Worm (Caenorhabditis elegans): ENCODE measurements around the gene F17C11.26.

F17C11.26 gene

DNA sequence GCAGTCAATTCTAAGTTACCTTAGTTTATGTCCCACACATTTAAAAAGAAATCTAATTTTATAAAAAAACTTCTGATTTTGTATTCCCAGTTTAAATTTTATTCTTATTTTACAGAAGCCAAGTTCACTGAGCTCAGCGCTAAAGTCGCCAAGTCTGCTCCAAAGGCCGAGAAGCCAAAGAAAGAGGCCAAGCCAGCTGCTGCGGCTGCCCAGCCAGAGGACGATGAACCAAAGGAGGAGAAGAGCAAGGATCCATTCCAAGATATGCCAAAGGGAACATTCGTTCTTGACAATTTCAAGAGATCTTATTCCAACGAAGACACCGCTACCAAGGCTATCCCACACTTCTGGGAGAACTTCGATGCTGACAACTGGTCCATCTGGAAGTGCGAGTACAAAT is 25.6 kb downstream of the F17C11.26 start:
- no peak for TF ChIP-seq W03F9.2 (tag; optimal IDR thresholded peaks at IDR 0.05)
- no peak for TF ChIP-seq him-1 (tag; optimal IDR thresholded peaks at IDR 0.05)
- TF ChIP-seq dao-5 (tag; optimal IDR thresholded peaks at IDR 0.05) = no peak

DNA sequence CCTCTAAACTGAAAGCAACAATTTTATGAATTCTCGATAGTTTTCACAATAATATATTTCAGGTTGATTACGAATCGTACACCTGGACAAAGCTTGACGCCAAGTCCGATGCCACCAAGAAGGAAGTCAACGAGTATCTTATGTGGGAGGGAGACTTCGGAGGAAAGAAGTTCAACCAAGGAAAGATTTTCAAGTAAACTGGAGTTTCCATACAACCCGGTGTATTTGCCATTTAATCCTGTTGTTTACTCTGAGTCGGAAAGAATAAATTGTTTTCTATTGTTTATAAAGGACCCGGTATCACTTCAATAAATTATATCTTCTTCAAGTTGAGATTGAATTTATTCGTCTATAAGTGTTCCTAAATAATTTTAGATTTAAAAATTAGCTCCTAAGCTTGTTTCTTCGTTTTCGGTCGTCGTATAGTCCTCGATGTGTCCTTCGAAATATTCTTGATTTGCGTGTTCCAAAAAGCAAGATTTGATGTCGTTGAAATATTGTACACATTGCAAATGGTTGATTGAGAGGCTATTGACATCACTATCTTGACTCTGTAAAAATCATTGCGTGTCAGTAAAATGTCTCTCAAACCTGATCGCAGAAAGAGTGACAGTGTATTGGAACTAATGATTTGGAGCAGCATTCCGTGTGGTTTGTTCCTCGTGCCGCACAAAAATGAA is 26.5 kb downstream of the F17C11.26 start:
- TF ChIP-seq him-1 (tag; optimal IDR thresholded peaks at IDR 0.05) = no peak
- TF ChIP-seq W03F9.2 (tag; optimal IDR thresholded peaks at IDR 0.05) = no peak
- TF ChIP-seq dao-5 (tag; optimal IDR thresholded peaks at IDR 0.05) = no peak

DNA sequence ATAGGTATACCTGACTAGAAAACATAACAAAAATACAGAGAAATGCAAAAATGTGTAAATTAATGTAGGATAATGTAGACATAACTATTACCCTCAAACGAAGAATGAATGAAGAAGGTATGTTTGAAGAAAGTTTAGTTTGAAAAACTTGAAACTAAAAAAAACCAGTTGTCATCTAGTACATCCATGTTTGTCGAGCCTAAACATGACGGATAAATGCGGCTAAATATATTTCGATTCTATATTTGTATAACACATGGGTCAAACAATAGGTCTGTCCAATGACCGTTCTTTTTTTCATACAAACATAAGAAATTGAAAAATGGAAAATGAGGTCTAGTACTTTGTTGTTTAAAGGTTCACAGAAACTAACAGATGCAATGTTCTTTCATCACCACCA is 28.8 kb downstream of the F17C11.26 start, which contains the start of gene F17C11.22:
TSS of gene F17C11.22 (minus strand) at position 101 of the 400 bp plus-strand sequence.
- TF ChIP-seq him-1 (tag; optimal IDR thresholded peaks at IDR 0.05) (no peak), dao-5 (tag; optimal IDR thresholded peaks at IDR 0.05) (no peak), W03F9.2 (tag; optimal IDR thresholded peaks at IDR 0.05) (no peak)

DNA sequence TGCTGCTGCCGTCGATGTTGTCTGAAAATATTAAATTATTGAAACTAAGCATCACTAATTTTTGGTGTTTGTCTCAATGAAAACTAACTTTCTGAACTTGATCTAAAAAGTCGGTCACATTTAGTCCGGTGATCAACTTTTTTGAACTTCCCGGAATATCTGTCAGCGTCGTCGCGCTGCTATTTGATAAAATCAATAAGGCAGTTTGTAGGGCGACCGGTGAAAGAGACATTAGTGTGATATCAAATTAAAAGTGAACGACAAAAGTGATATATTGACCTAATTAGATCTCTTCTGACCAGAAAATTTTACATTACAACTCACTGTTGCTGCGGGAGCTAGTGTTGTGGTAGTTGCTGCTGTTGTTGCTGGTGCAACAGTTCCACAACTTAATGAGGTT is 29.7 kb downstream of the F17C11.26 start:
- TF ChIP-seq him-1 (tag; optimal IDR thresholded peaks at IDR 0.05) (no peak), dao-5 (tag; optimal IDR thresholded peaks at IDR 0.05) (no peak), W03F9.2 (tag; optimal IDR thresholded peaks at IDR 0.05) (no peak)

ce11 chrV:10975091-10975490 is 33.8 kb downstream of the F17C11.26 start:
- TF ChIP-seq dao-5 (tag; optimal IDR thresholded peaks at IDR 0.05) (no peak), W03F9.2 (tag; optimal IDR thresholded peaks at IDR 0.05) (no peak), him-1 (tag; optimal IDR thresholded peaks at IDR 0.05) (no peak)

DNA sequence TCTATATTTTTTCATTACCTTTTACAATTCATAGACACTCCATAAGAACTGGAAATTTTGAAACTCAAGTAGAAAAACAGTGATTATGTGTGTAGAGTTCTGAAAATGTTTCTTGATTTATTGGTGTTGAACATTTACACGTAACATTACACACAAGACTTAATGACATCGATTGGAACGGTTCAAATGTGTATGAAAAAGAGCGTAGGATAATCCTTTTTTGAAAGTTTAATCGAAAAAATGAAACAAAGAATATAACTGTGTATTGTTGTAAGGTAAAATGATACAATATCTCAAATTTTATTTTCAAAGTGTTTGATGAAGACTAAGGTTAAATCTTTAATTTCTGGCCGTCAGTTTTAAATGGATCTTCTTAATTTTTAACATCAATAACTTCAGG is 39.9 kb downstream of the F17C11.26 start, which contains the start of gene fig-1:
TSS of gene fig-1 (minus strand) at position 101 of the 400 bp plus-strand sequence.
- TF ChIP-seq him-1 (tag; optimal IDR thresholded peaks at IDR 0.05) (no peak), W03F9.2 (tag; optimal IDR thresholded peaks at IDR 0.05) (no peak), dao-5 (tag; optimal IDR thresholded peaks at IDR 0.05) (no peak)

ce11 chrV:10991789-10992188 is 50.5 kb downstream of the F17C11.26 start, which contains the start of gene frpr-9:
Gene frpr-9, plus strand, starts transcription at chrV:10992089.
- TF ChIP-seq W03F9.2 (tag; optimal IDR thresholded peaks at IDR 0.05) = no peak
- TF ChIP-seq dao-5 (tag; optimal IDR thresholded peaks at IDR 0.05) = no peak
- no peak for TF ChIP-seq him-1 (tag; optimal IDR thresholded peaks at IDR 0.05)

Measured in whole organism, L4/young adult.